Fruit fly (Drosophila melanogaster) whole organism, prepupa: ENCODE results near the gene Trf4.

Experiments
- Blimp-1 ChIP-seq: fragments of 200-800 bp; sonication (Bioruptor generic); optimal IDR thresholded peaks from 3 replicates; lab custom pipeline; 2017; ENCODE audit warnings: missing biosample characterization, missing genetic modification characterization, mild to moderate bottlenecking, moderate library complexity, missing genetic modification reagents
- CG10631 ChIP-seq: fragments of 200-800 bp; sonication (Bioruptor generic); optimal IDR thresholded peaks from 2 replicates; lab custom pipeline; 2016; ENCODE audit warnings: missing biosample characterization, missing genetic modification characterization
- CG11294 ChIP-seq: fragments of 200-800 bp; sonication (Bioruptor generic); IDR thresholded peaks from 2 replicates; pipeline ENCODE4 v1.3.6; 2022; ENCODE audit warnings: missing biosample characterization, missing genetic modification characterization
- CG11902 ChIP-seq: fragments of 200-800 bp; sonication (Bioruptor generic); optimal IDR thresholded peaks from 3 replicates; lab custom pipeline; 2016; ENCODE audit warnings: missing biosample characterization, missing genetic modification characterization
- CG16779 ChIP-seq: fragments of 200-800 bp; sonication (Bioruptor generic); optimal IDR thresholded peaks from 3 replicates; lab custom pipeline; 2017; ENCODE audit warnings: missing biosample characterization, mild to moderate bottlenecking, missing genetic modification characterization
- CG3032 ChIP-seq: fragments of 200-800 bp; optimal IDR thresholded peaks from 2 replicates; lab custom pipeline; 2019; ENCODE audit warnings: missing biosample characterization, mild to moderate bottlenecking, missing genetic modification characterization, moderate library complexity
- CG31627 ChIP-seq: fragments of 200-800 bp; sonication (Bioruptor generic); optimal IDR thresholded peaks from 3 replicates; lab custom pipeline; 2016; ENCODE audit warnings: missing biosample characterization, missing genetic modification characterization
- CG32006 ChIP-seq: fragments of 200-800 bp; sonication (Bioruptor generic); optimal IDR thresholded peaks from 3 replicates; lab custom pipeline; 2017; ENCODE audit warnings: missing biosample characterization, mild to moderate bottlenecking, missing genetic modification characterization
- CG34406 ChIP-seq: fragments of 200-800 bp; sonication (Bioruptor generic); optimal IDR thresholded peaks from 3 replicates; lab custom pipeline; 2016; ENCODE audit warnings: missing biosample characterization, missing genetic modification characterization
- CG3919 ChIP-seq: fragments of 200-800 bp; sonication (Bioruptor generic); optimal IDR thresholded peaks from 3 replicates; lab custom pipeline; 2016; ENCODE audit warnings: missing biosample characterization, missing genetic modification characterization
- CG4318 ChIP-seq: fragments of 200-800 bp; sonication (Bioruptor generic); optimal IDR thresholded peaks from 3 replicates; lab custom pipeline; 2017; ENCODE audit warnings: missing biosample characterization, mild to moderate bottlenecking, missing genetic modification characterization
- CG6163 ChIP-seq: fragments of 200-800 bp; sonication (Bioruptor generic); IDR thresholded peaks from 3 replicates; pipeline ENCODE4 v1.3.6; 2022; ENCODE audit warnings: missing biosample characterization, missing genetic modification characterization
- CG6276 ChIP-seq: fragments of 200-800 bp; sonication (Bioruptor generic); optimal IDR thresholded peaks from 2 replicates; lab custom pipeline; 2017; ENCODE audit warnings: missing biosample characterization, mild to moderate bottlenecking, missing genetic modification characterization
- CG7368 ChIP-seq: fragments of 200-800 bp; sonication (Bioruptor generic); optimal IDR thresholded peaks from 3 replicates; lab custom pipeline; 2016; ENCODE audit warnings: missing biosample characterization, missing genetic modification characterization
- CG8632 ChIP-seq: fragments of 200-800 bp; sonication (Bioruptor generic); optimal IDR thresholded peaks from 3 replicates; lab custom pipeline; 2016; ENCODE audit warnings: missing biosample characterization, missing genetic modification characterization
- Eip75B ChIP-seq: fragments of 200-800 bp; sonication (Bioruptor generic); optimal IDR thresholded peaks from 3 replicates; lab custom pipeline; 2016; ENCODE audit warnings: missing biosample characterization, missing genetic modification characterization
- Eip78C ChIP-seq: fragments of 200-800 bp; sonication (Bioruptor generic); peaks from one replicate; lab custom pipeline; 2016; ENCODE audit warnings: missing biosample characterization, missing genetic modification characterization
- Eip93F ChIP-seq: fragments of 200-800 bp; sonication (Bioruptor generic); optimal IDR thresholded peaks from 2 replicates; lab custom pipeline; 2016; ENCODE audit warnings: missing biosample characterization, mild to moderate bottlenecking, missing genetic modification characterization
- Gug ChIP-seq: fragments of 200-800 bp; sonication (Bioruptor generic); IDR thresholded peaks from 2 replicates; pipeline ENCODE4 v1.3.6; 2022; ENCODE audit warnings: missing biosample characterization, missing genetic modification characterization
- Hr39 ChIP-seq: fragments of 200-800 bp; sonication (Bioruptor generic); optimal IDR thresholded peaks from 2 replicates; lab custom pipeline; 2016; ENCODE audit warnings: missing biosample characterization, missing genetic modification characterization
- Lpt ChIP-seq: fragments of 200-800 bp; sonication (Bioruptor generic); optimal IDR thresholded peaks from 3 replicates; lab custom pipeline; 2016; ENCODE audit warnings: missing biosample characterization, missing genetic modification characterization
- Met ChIP-seq: fragments of 200-800 bp; sonication (Bioruptor generic); optimal IDR thresholded peaks from 3 replicates; lab custom pipeline; 2016; ENCODE audit warnings: missing biosample characterization, missing genetic modification characterization
- OdsH ChIP-seq: fragments of 200-800 bp; sonication (Bioruptor generic); optimal IDR thresholded peaks from 3 replicates; lab custom pipeline; 2016; ENCODE audit warnings: missing biosample characterization, missing genetic modification characterization
- Smox ChIP-seq: fragments of 200-800 bp; sonication (Bioruptor generic); optimal IDR thresholded peaks from 3 replicates; lab custom pipeline; 2016; ENCODE audit warnings: missing biosample characterization, missing genetic modification characterization
- Sox102F ChIP-seq: fragments of 200-800 bp; sonication (Bioruptor generic); optimal IDR thresholded peaks from 2 replicates; lab custom pipeline; 2016; ENCODE audit warnings: missing biosample characterization, mild to moderate bottlenecking, missing genetic modification characterization
- Sox14 ChIP-seq: fragments of 200-800 bp; sonication (Bioruptor generic); optimal IDR thresholded peaks from 3 replicates; lab custom pipeline; 2016; ENCODE audit warnings: missing biosample characterization, missing genetic modification characterization
- cyc ChIP-seq: fragments of 200-800 bp; sonication (Bioruptor generic); optimal IDR thresholded peaks from 3 replicates; lab custom pipeline; 2016; ENCODE audit warnings: missing biosample characterization, missing genetic modification characterization
- dac ChIP-seq: fragments of 200-800 bp; sonication (Bioruptor generic); optimal IDR thresholded peaks from 2 replicates; lab custom pipeline; 2017; ENCODE audit warnings: missing biosample characterization, mild to moderate bottlenecking, missing genetic modification characterization
- eg ChIP-seq: fragments of 200-800 bp; sonication (Bioruptor generic); IDR thresholded peaks from 3 replicates; pipeline ENCODE4 v1.3.6; 2022; ENCODE audit warnings: missing biosample characterization, missing genetic modification characterization
- fd59A ChIP-seq: fragments of 200-800 bp; sonication (Bioruptor generic); optimal IDR thresholded peaks from 2 replicates; lab custom pipeline; 2017; ENCODE audit warnings: missing biosample characterization, mild to moderate bottlenecking, missing genetic modification characterization, missing genetic modification reagents
- fd85E ChIP-seq: fragments of 200-800 bp; sonication (Bioruptor generic); optimal IDR thresholded peaks from 3 replicates; lab custom pipeline; 2016; ENCODE audit warnings: missing biosample characterization, missing genetic modification characterization
- fkh ChIP-seq: fragments of 200-800 bp; sonication (Bioruptor generic); optimal IDR thresholded peaks from 3 replicates; lab custom pipeline; 2017; ENCODE audit warnings: missing biosample characterization, mild to moderate bottlenecking, missing genetic modification characterization, moderate library complexity
- net ChIP-seq: fragments of 200-800 bp; sonication (Bioruptor generic); optimal IDR thresholded peaks from 3 replicates; lab custom pipeline; 2016; ENCODE audit warnings: missing biosample characterization, missing genetic modification characterization
- pdm3 ChIP-seq: fragments of 200-800 bp; sonication (Bioruptor generic); optimal IDR thresholded peaks from 3 replicates; lab custom pipeline; 2016; ENCODE audit warnings: missing biosample characterization, missing genetic modification characterization
- salr ChIP-seq, 2 experiments: fragments of 200-800 bp; sonication (Bioruptor generic); optimal IDR thresholded peaks; 3 replicates each; lab custom pipeline; 2016 to 2018; ENCODE audit warnings: missing biosample characterization in 2 of 2, missing genetic modification characterization in 2 of 2, mild to moderate bottlenecking in 1 of 2
- spab ChIP-seq: fragments of 200-800 bp; sonication (Bioruptor generic); optimal IDR thresholded peaks from 2 replicates; lab custom pipeline; 2017; ENCODE audit warnings: missing biosample characterization, mild to moderate bottlenecking, missing genetic modification characterization, missing genetic modification reagents
- svp ChIP-seq: fragments of 200-800 bp; sonication (Bioruptor generic); peaks from one replicate; lab custom pipeline; 2016; ENCODE audit warnings: missing biosample characterization, missing genetic modification characterization
- topi ChIP-seq: fragments of 200-800 bp; sonication (Bioruptor generic); optimal IDR thresholded peaks from 3 replicates; lab custom pipeline; 2016; ENCODE audit warnings: missing biosample characterization, missing genetic modification characterization
- vri ChIP-seq: fragments of 200-800 bp; sonication (Bioruptor generic); optimal IDR thresholded peaks from 3 replicates; lab custom pipeline; 2016; ENCODE audit warnings: missing biosample characterization, mild to moderate bottlenecking, missing genetic modification characterization

Gene Trf4

dm6 chr2L:2664762-2665161 is at the start of gene Trf4:
Trf4 (plus strand) TSS chr2L:2665062.
- TF ChIP-seq CG8632 (GFP tag; lab: Kevin White, UChicago) (no peak), Hr39 (GFP tag; lab: Kevin White, UChicago) (no peak), CG32006 (GFP tag; lab: Kevin White, UChicago) (no peak), Smox (GFP tag; lab: Kevin White, UChicago) (no peak), Sox14 (GFP tag; lab: Kevin White, UChicago) (no peak), CG34406 (GFP tag; lab: Kevin White, UChicago) (no peak), Met (GFP tag; lab: Kevin White, UChicago) (no peak), CG7368 (GFP tag; lab: Kevin White, UChicago) (no peak), OdsH (GFP tag; lab: Kevin White, UChicago) (no peak), CG3032 (tag; lab: Kevin White, UChicago) (no peak), Blimp-1 (no peak), svp (GFP tag; lab: Kevin White, UChicago) (no peak), cyc (GFP tag; lab: Kevin White, UChicago) (no peak), fkh (no peak), pdm3 (GFP tag; lab: Kevin White, UChicago) (no peak)

- TF ChIP-seq OdsH (GFP tag; lab: Kevin White, UChicago) (no peak), CG7368 (GFP tag; lab: Kevin White, UChicago) (no peak), Sox102F (no peak), fd59A (GFP tag; lab: Kevin White, UChicago) (no peak), CG31627 (GFP tag; lab: Kevin White, UChicago) (no peak), dac (GFP tag; lab: Kevin White, UChicago) (no peak), CG16779 (no peak), CG11902 (GFP tag; lab: Kevin White, UChicago) (no peak), CG34406 (GFP tag; lab: Kevin White, UChicago) (no peak), vri (GFP tag; lab: Kevin White, UChicago) (no peak), eg (GFP tag; lab: Robert Waterston, UW) (no peak), Sox14 (GFP tag; lab: Kevin White, UChicago) (no peak), Lpt (GFP tag; lab: Kevin White, UChicago) (no peak)
Observed at dm6 chr2L:2619887-2620286, 45.0 kb upstream of the Trf4 start, which contains the start of gene CG43403. CG43403 (plus strand) TSS chr2L:2620187.

- TF ChIP-seq net (no peak), fd85E (GFP tag; lab: Kevin White, UChicago) (no peak), CG34406 (GFP tag; lab: Kevin White, UChicago) (no peak), CG8632 (GFP tag; lab: Kevin White, UChicago) (no peak), Eip75B (no peak), salr (GFP tag; optimal IDR thresholded peaks at IDR 0.05; lab: Kevin White, UChicago) (no peak), dac (GFP tag; lab: Kevin White, UChicago) (no peak), Sox14 (GFP tag; lab: Kevin White, UChicago) (no peak), Lpt (GFP tag; lab: Kevin White, UChicago) (no peak), CG3919 (GFP tag; lab: Kevin White, UChicago) (no peak), Gug (GFP tag; lab: Robert Waterston, UW) (no peak), Sox102F (no peak), eg (GFP tag; lab: Robert Waterston, UW) (no peak), Hr39 (GFP tag; lab: Kevin White, UChicago) (no peak)
Observed at dm6 chr2L:2623947-2624346, 40.9 kb upstream of the Trf4 start.

dm6 chr2L:2627507-2627906 is 37.4 kb upstream of the Trf4 start:
- no peak for TF ChIP-seq CG11902 (GFP tag; lab: Kevin White, UChicago)
- TF ChIP-seq Eip78C (GFP tag; lab: Kevin White, UChicago) = no peak
- no peak for TF ChIP-seq CG3032 (tag; lab: Kevin White, UChicago)
- TF ChIP-seq CG6163 = no peak
- TF ChIP-seq topi = no peak
- TF ChIP-seq spab (GFP tag; lab: Kevin White, UChicago) = no peak
- no peak for TF ChIP-seq Eip93F
- TF ChIP-seq CG11294 (GFP tag; lab: Robert Waterston, UW) = no peak
- no peak for TF ChIP-seq CG31627 (GFP tag; lab: Kevin White, UChicago)
- no peak for TF ChIP-seq vri (GFP tag; lab: Kevin White, UChicago)
- TF ChIP-seq CG10631 (GFP tag; lab: Kevin White, UChicago) = no peak
- no peak for TF ChIP-seq CG34406 (GFP tag; lab: Kevin White, UChicago)
- no peak for TF ChIP-seq CG6276 (GFP tag; lab: Kevin White, UChicago)
- TF ChIP-seq Gug (GFP tag; lab: Robert Waterston, UW) = no peak
- no peak for TF ChIP-seq CG4318 (GFP tag; lab: Kevin White, UChicago)
